Worm (Caenorhabditis elegans) whole organism, L4 larva: Measurements from ENCODE around the gene otpl-4.
A peak's percentile ranks its signal among the peaks of the same experiment; 100 is the strongest.

Experiments
- D1046.2 ChIP-seq: fragments of 200-800 bp; sonication (Bioruptor generic); IDR thresholded peaks from 2 replicates; pipeline ENCODE4 v1.3.6; 2022; ENCODE audit warnings: missing genetic modification characterization, missing compliant biosample characterization
- F10B5.3 ChIP-seq: sonication (generic microtip); optimal IDR thresholded peaks from 2 replicates; lab custom pipeline; 2016; ENCODE audit warnings: mild to moderate bottlenecking, missing genetic modification characterization, missing compliant biosample characterization
- F37D6.2 ChIP-seq: sonication (generic microtip); optimal IDR thresholded peaks from 2 replicates; lab custom pipeline; 2016; ENCODE audit warnings: mild to moderate bottlenecking, missing genetic modification characterization, missing compliant biosample characterization
- T26A8.4 ChIP-seq: fragments of 200-800 bp; sonication (Bioruptor generic); IDR thresholded peaks from 2 replicates; pipeline ENCODE4 v1.3.6; 2022; ENCODE audit warnings: missing genetic modification characterization, missing compliant biosample characterization
- Y105C5A.15 ChIP-seq: fragments of 200-800 bp; sonication (Bioruptor generic); IDR thresholded peaks from 2 replicates; pipeline ENCODE4 v1.3.6; 2022; ENCODE audit warnings: missing genetic modification characterization, missing compliant biosample characterization
- Y48G9A.11 ChIP-seq: fragments of 200-800 bp; sonication (Bioruptor generic); IDR thresholded peaks from 2 replicates; pipeline ENCODE4 v1.3.6; 2022; ENCODE audit warnings: missing genetic modification reagents, missing genetic modification characterization, missing compliant biosample characterization
- ZK546.5 ChIP-seq, 2 experiments: sonication (generic microtip); optimal IDR thresholded peaks; 2 replicates each; lab custom pipeline; 2017; ENCODE audit warnings: missing biosample characterization in 2 of 2, missing genetic modification characterization in 2 of 2
- arid-1 ChIP-seq: fragments of 200-800 bp; sonication (Bioruptor generic); conservative IDR thresholded peaks from 2 replicates; pipeline ENCODE4 v1.3.6; 2022; ENCODE audit warnings: missing genetic modification reagents, missing genetic modification characterization, missing compliant biosample characterization
- ceh-62 ChIP-seq: sonication (generic microtip); optimal IDR thresholded peaks from 2 replicates; lab custom pipeline; 2017; ENCODE audit warnings: missing biosample characterization, missing genetic modification characterization
- ceh-82 ChIP-seq: sonication (generic microtip); optimal IDR thresholded peaks from 2 replicates; lab custom pipeline; 2017; ENCODE audit warnings: missing biosample characterization, missing genetic modification characterization
- daf-19 ChIP-seq: fragments of 200-800 bp; sonication (Bioruptor generic); conservative IDR thresholded peaks from 2 replicates; pipeline ENCODE4 v1.3.6; 2022; ENCODE audit warnings: missing genetic modification characterization, missing compliant biosample characterization
- dmd-6 ChIP-seq: fragments of 200-800 bp; sonication (Bioruptor generic); IDR thresholded peaks from 2 replicates; pipeline ENCODE4 v1.3.6; 2022; ENCODE audit warnings: missing genetic modification reagents, missing genetic modification characterization, missing compliant biosample characterization
- dmd-8 ChIP-seq: fragments of 200-800 bp; sonication (Bioruptor generic); IDR thresholded peaks from 2 replicates; pipeline ENCODE4 v1.3.6; 2022; ENCODE audit warnings: missing genetic modification characterization, missing compliant biosample characterization
- dmd-9 ChIP-seq: fragments of 200-800 bp; sonication (Bioruptor generic); IDR thresholded peaks from 2 replicates; pipeline ENCODE4 v1.3.6; 2022; ENCODE audit warnings: missing genetic modification reagents, missing genetic modification characterization, missing compliant biosample characterization
- egl-27 ChIP-seq: sonication (generic microtip); optimal IDR thresholded peaks from 3 replicates; lab custom pipeline; 2017; ENCODE audit warnings: missing biosample characterization, missing genetic modification reagents, missing genetic modification characterization
- egl-43 ChIP-seq: fragments of 200-800 bp; sonication (Bioruptor generic); IDR thresholded peaks from 2 replicates; pipeline ENCODE4 v1.3.6; 2022; ENCODE audit warnings: missing genetic modification reagents, missing genetic modification characterization, missing compliant biosample characterization
- fos-1 ChIP-seq: fragments of 150-350 bp; optimal IDR thresholded peaks from 2 replicates; lab custom pipeline; 2014; ENCODE audit warnings: missing biosample characterization, missing genetic modification characterization
- hif-1 ChIP-seq, 2 experiments: sonication (generic microtip); optimal IDR thresholded peaks; 2 replicates each; lab custom pipeline; 2016 to 2017; ENCODE audit warnings: missing compliant biosample characterization in 2 of 2, missing genetic modification characterization in 2 of 2, missing genetic modification reagents in 2 of 2, missing genotype in 2 of 2, mild to moderate bottlenecking in 1 of 2
- hmg-1.1 ChIP-seq: fragments of 200-800 bp; sonication (Bioruptor generic); IDR thresholded peaks from 2 replicates; pipeline ENCODE4 v1.3.6; 2022; ENCODE audit warnings: missing genetic modification reagents, missing genetic modification characterization, missing compliant biosample characterization
- lim-7 ChIP-seq: fragments of 200-800 bp; sonication (Bioruptor generic); IDR thresholded peaks from 2 replicates; pipeline ENCODE4 v1.3.6; 2022; ENCODE audit warnings: missing genetic modification characterization, missing compliant biosample characterization
- lin-13 ChIP-seq: fragments of 150-350 bp; optimal IDR thresholded peaks from 2 replicates; lab custom pipeline; 2014; ENCODE audit warnings: missing biosample characterization, missing genetic modification reagents, missing genetic modification characterization
- lir-3 ChIP-seq: sonication (generic microtip); optimal IDR thresholded peaks from 2 replicates; lab custom pipeline; 2016; ENCODE audit warnings: mild to moderate bottlenecking, missing genetic modification characterization, missing compliant biosample characterization
- lsy-2 ChIP-seq, 2 experiments: fragments of 150-350 bp in 1 of 2; sonication (generic microtip) in 1 of 2; optimal IDR thresholded peaks; 2 replicates each; lab custom pipeline; 2014 to 2017; ENCODE audit warnings: missing biosample characterization in 2 of 2, missing genetic modification characterization in 2 of 2
- madf-5 ChIP-seq, 2 experiments: fragments of 200-800 bp; sonication (Bioruptor generic); IDR thresholded peaks; 2 replicates each; pipeline ENCODE4 v1.3.6; 2022; ENCODE audit warnings: missing compliant biosample characterization in 2 of 2, missing genetic modification characterization in 2 of 2
- madf-9 ChIP-seq: fragments of 200-800 bp; sonication (Bioruptor generic); conservative IDR thresholded peaks from 2 replicates; pipeline ENCODE4 v1.3.6; 2022; ENCODE audit warnings: missing genetic modification reagents, missing genetic modification characterization, missing compliant biosample characterization
- mdt-29 ChIP-seq: fragments of 200-800 bp; sonication (Bioruptor generic); IDR thresholded peaks from 2 replicates; pipeline ENCODE4 v1.3.6; 2022; ENCODE audit warnings: missing genetic modification reagents, missing genetic modification characterization, missing compliant biosample characterization
- mxl-2 ChIP-seq: fragments of 200-800 bp; sonication (Bioruptor generic); conservative IDR thresholded peaks from 2 replicates; pipeline ENCODE4 v1.3.6; 2022; ENCODE audit warnings: missing genetic modification reagents, missing genetic modification characterization, missing compliant biosample characterization
- mxl-3 ChIP-seq: fragments of 200-800 bp; sonication (Bioruptor generic); optimal IDR thresholded peaks from 2 replicates; lab custom pipeline; 2018; ENCODE audit warnings: mild to moderate bottlenecking, missing genetic modification characterization, missing compliant biosample characterization
- nhr-10 ChIP-seq: fragments of 150-350 bp; optimal IDR thresholded peaks from 2 replicates; lab custom pipeline; 2014; ENCODE audit warnings: missing biosample characterization, missing genetic modification characterization
- nhr-102 ChIP-seq: sonication (generic microtip); optimal IDR thresholded peaks from 2 replicates; lab custom pipeline; 2016; ENCODE audit warnings: mild to moderate bottlenecking, missing genetic modification characterization, moderate library complexity, missing compliant biosample characterization
- nhr-11 ChIP-seq: fragments of 150-350 bp; optimal IDR thresholded peaks from 2 replicates; lab custom pipeline; 2014; ENCODE audit warnings: missing biosample characterization, missing genetic modification characterization
- nhr-111 ChIP-seq: fragments of 200-800 bp; sonication (Bioruptor generic); optimal IDR thresholded peaks from 2 replicates; lab custom pipeline; 2018; ENCODE audit warnings: mild to moderate bottlenecking, missing genetic modification characterization, missing compliant biosample characterization
- nhr-28 ChIP-seq: fragments of 150-350 bp; optimal IDR thresholded peaks from 2 replicates; lab custom pipeline; 2014; ENCODE audit warnings: missing biosample characterization, missing genetic modification characterization
- nhr-42 ChIP-seq: fragments of 200-800 bp; sonication (Bioruptor generic); IDR thresholded peaks from 2 replicates; pipeline ENCODE4 v1.3.6; 2022; ENCODE audit warnings: missing genetic modification characterization, missing compliant biosample characterization
- nhr-6 ChIP-seq: fragments of 150-350 bp; optimal IDR thresholded peaks from 2 replicates; lab custom pipeline; 2014; ENCODE audit warnings: missing biosample characterization, missing genetic modification characterization
- nhr-76 ChIP-seq: fragments of 150-350 bp; optimal IDR thresholded peaks from 2 replicates; lab custom pipeline; 2014; ENCODE audit warnings: missing biosample characterization, missing genetic modification characterization
- nhr-77 ChIP-seq: fragments of 150-350 bp; optimal IDR thresholded peaks from 2 replicates; lab custom pipeline; 2014; ENCODE audit warnings: missing biosample characterization, missing genetic modification characterization
- pha-4 ChIP-seq, 2 experiments: fragments of 150-350 bp in 1 of 2; fragments of 200-800 bp in 1 of 2; sonication (Bioruptor generic) in 1 of 2; IDR thresholded peaks in 1 of 2; optimal IDR thresholded peaks in 1 of 2; 2 replicates each; pipeline versions ENCODE4 v1.3.6 to Lab custom; 2014 to 2022; ENCODE audit warnings: missing genetic modification characterization in 2 of 2, missing genetic modification reagents in 2 of 2, missing biosample characterization in 1 of 2, missing compliant biosample characterization in 1 of 2
- php-3 ChIP-seq: fragments of 200-800 bp; sonication (Bioruptor generic); IDR thresholded peaks from 2 replicates; pipeline ENCODE4 v1.3.6; 2022; ENCODE audit warnings: missing genetic modification reagents, missing genetic modification characterization, missing compliant biosample characterization
- set-16 ChIP-seq: fragments of 200-800 bp; sonication (Bioruptor generic); IDR thresholded peaks from 2 replicates; pipeline ENCODE4 v1.3.6; 2022; ENCODE audit warnings: missing genetic modification reagents, missing genetic modification characterization, missing compliant biosample characterization
- skn-1 ChIP-seq: fragments of 150-350 bp; optimal IDR thresholded peaks from 2 replicates; lab custom pipeline; 2014; ENCODE audit warnings: missing biosample characterization, missing genetic modification characterization
- unc-130 ChIP-seq: sonication (generic microtip); optimal IDR thresholded peaks from 2 replicates; lab custom pipeline; 2016; ENCODE audit warnings: missing genetic modification reagents, missing genetic modification characterization, missing compliant biosample characterization
- unc-62 ChIP-seq, 3 experiments: fragments of 150-350 bp in 1 of 3; sonication (generic microtip); optimal IDR thresholded peaks in 2 of 3; peaks in 1 of 3; 1 replicate in 1 of 3; 2 replicates in 2 of 3; lab custom pipeline; 2014 to 2017; ENCODE audit warnings: missing biosample characterization in 3 of 3, missing genetic modification characterization in 3 of 3, missing genetic modification reagents in 3 of 3, missing genotype in 1 of 3
- zfp-2 ChIP-seq: sonication (generic microtip); optimal IDR thresholded peaks from 2 replicates; lab custom pipeline; 2016; ENCODE audit warnings: mild to moderate bottlenecking, missing genetic modification characterization, missing compliant biosample characterization
- zip-11 ChIP-seq: fragments of 200-800 bp; sonication (Bioruptor generic); IDR thresholded peaks from 2 replicates; pipeline ENCODE4 v1.3.6; 2022; ENCODE audit warnings: missing genetic modification characterization, missing compliant biosample characterization

otpl-4 gene

DNA sequence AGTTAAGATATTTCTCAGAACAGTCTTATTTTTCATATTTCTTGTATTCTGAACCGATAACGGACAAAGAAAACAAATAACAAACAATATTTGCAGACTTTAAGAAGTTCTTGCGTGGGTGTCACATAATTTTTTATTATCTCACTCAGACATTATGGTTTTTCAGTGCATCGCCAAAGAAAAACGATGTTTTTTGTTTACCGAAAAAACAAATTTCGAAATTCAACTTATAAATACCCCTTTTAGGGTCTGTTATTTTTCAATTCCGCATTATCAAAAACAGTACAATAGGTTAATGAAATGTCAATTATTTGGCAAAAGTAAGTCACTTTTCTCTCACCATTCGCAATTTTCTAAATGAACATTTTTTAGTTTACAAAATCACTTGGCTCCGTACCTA lies at the start of gene otpl-4:
Gene otpl-4 (plus strand): TSS at position 301 of the 400 bp plus-strand sequence.
- TF ChIP-seq nhr-111 (GFP tag; lab: Kevin White, UChicago) (no peak), nhr-6 (no peak), set-16 (no peak), egl-43 (GFP tag; lab: Robert Waterston, UW) (no peak), nhr-10 (tag; lab: Kevin White, UChicago) (no peak), lin-13 (no peak), mxl-2 (GFP tag; lab: Robert Waterston, UW) (no peak), fos-1 (tag; lab: Kevin White, UChicago) (no peak), hif-1 (tag; optimal IDR thresholded peaks at IDR 0.05; lab: Kevin White, UChicago) (no peak), daf-19 (no peak), zip-11 (no peak), F10B5.3 (tag; lab: Kevin White, UChicago) (no peak), Y105C5A.15 (GFP tag; lab: Robert Waterston, UW) (no peak)
- TF ChIP-seq, all 104 proteins: peak for 0

DNA sequence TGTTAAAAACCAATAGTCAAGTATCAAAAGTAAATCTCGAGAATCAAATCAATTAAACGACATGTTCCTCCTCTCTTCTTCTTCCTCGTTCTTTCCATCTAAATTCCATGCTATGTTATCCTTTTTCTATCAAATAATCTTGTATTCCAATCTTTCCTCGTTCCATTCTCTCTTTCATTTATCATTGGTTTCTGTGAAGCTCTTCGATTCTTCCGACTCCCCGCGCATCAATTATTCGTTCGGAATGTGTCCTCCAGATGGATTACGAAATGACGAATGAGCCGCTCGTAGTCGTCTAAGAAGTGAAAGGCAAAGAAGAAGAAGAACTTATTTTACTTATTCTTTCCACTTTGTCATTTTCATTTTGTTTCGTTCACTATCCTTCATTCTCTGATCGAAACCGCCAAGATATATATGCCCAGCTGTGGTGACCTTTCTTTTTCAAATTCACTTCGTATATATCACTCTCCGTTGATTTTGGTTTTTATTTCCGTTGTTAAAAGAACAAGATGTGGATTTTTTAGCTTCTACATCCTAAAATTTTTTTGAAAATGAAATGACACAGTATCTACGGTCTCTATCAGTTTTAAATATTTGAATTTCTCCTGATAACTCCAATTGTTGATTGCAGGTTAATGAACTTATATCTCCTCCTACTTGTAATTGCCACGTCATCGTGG lies 42.7 kb upstream of the otpl-4 start, which contains the start of gene pxn-1:
Gene pxn-1 (plus strand): TSS at position 630 of the 680 bp plus-strand sequence.
- peak in 1 of 2 experiments; percentile 77 for TF ChIP-seq unc-62 (GFP tag; optimal IDR thresholded peaks at IDR 0.05 in 1 of 2; lab: Kevin White, UChicago)
- TF ChIP-seq unc-62 (tag; optimal IDR thresholded peaks at IDR 0.05; lab: Kevin White, UChicago): no peak
- no peak for TF ChIP-seq madf-9 (GFP tag; lab: Robert Waterston, UW)
- TF ChIP-seq, all 104 proteins: peak for 1

DNA sequence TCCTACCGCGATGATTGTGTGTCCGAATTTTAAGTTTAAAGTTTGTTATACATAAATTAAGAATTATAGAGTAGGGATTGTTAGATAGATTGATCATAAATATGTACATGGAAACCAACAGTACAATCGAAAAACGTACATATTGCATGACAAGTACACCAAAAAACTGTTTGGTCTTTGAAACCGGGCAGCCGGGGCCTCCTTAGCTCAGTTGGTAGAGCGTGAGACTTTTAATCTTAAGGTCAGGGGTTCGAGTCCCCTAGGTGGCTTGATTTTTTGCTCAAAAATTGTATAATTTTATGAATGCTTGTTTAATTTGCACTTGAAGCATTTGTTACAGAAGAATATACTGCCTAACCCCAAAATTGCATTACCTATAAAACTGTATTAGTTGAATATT lies 42.0 kb upstream of the otpl-4 start:
- TF ChIP-seq skn-1 (tag; lab: Kevin White, UChicago) (no peak), F37D6.2 (tag; lab: Kevin White, UChicago) (no peak), dmd-6 (no peak), ceh-82 (tag; lab: Kevin White, UChicago) (no peak), dmd-9 (GFP tag; lab: Robert Waterston, UW) (no peak), pha-4 (GFP tag; IDR thresholded peaks at IDR 0.05; lab: Robert Waterston, UW) (peak; percentile 34; the same call in 1 of the 2 replicates), pha-4 (tag; optimal IDR thresholded peaks at IDR 0.05; lab: Kevin White, UChicago) (no peak), nhr-76 (no peak), hif-1 (tag; optimal IDR thresholded peaks at IDR 0.05; lab: Kevin White, UChicago) (no peak), php-3 (GFP tag; lab: Robert Waterston, UW) (no peak), egl-27 (tag; lab: Kevin White, UChicago) (no peak), mxl-2 (GFP tag; lab: Robert Waterston, UW) (no peak), fos-1 (tag; lab: Kevin White, UChicago) (no peak), nhr-102 (tag; lab: Kevin White, UChicago) (no peak), zfp-2 (tag; lab: Kevin White, UChicago) (no peak), ZK546.5 (tag; optimal IDR thresholded peaks at IDR 0.05; lab: Kevin White, UChicago) (no peak), lim-7 (GFP tag; lab: Robert Waterston, UW) (peak; percentile 75), madf-5 (GFP tag; IDR thresholded peaks at IDR 0.05; lab: Robert Waterston, UW) (peak in 1 of 2 experiments; percentile 28; a peak in 1 of 4 replicates), lin-13 (no peak), F10B5.3 (tag; lab: Kevin White, UChicago) (no peak), nhr-10 (tag; lab: Kevin White, UChicago) (no peak), mxl-3 (GFP tag; lab: Kevin White, UChicago) (no peak), nhr-11 (tag; lab: Kevin White, UChicago) (no peak), D1046.2 (GFP tag; lab: Robert Waterston, UW) (0 out of 2 replicates have a peak, but pooled peaks have one; percentile 55), mdt-29 (GFP tag; lab: Robert Waterston, UW) (peak; percentile 20; the same call in 1 of the 2 replicates), hmg-1.1 (GFP tag; lab: Robert Waterston, UW) (no peak), dmd-8 (GFP tag; lab: Robert Waterston, UW) (0 out of 2 replicates have a peak, but pooled peaks have one; percentile 58), nhr-28 (no peak), Y48G9A.11 (GFP tag; lab: Robert Waterston, UW) (no peak), nhr-77 (tag; lab: Kevin White, UChicago) (no peak), lir-3 (tag; lab: Kevin White, UChicago) (no peak), unc-130 (GFP tag; lab: Kevin White, UChicago) (no peak), lsy-2 (tag; optimal IDR thresholded peaks at IDR 0.05; lab: Kevin White, UChicago) (no peak), nhr-42 (GFP tag; lab: Robert Waterston, UW) (no peak), T26A8.4 (GFP tag; lab: Robert Waterston, UW) (no peak), ceh-62 (tag; lab: Kevin White, UChicago) (no peak), arid-1 (0 out of 2 replicates have a peak, but pooled peaks have one; percentile 28)
